Fruit fly (Drosophila melanogaster) whole organism, adult: ENCODE measurements around the gene Irbp.

ENCODE experiments used
- CG12768 ChIP-seq: fragments of 200-800 bp; sonication (Bioruptor generic); optimal IDR thresholded peaks from 2 replicates; lab custom pipeline; 2017; ENCODE audit warnings: missing biosample characterization, missing genetic modification characterization, mild to moderate bottlenecking, moderate library complexity, missing genetic modification reagents
- CG14711 ChIP-seq: fragments of 200-800 bp; sonication (Bioruptor generic); optimal IDR thresholded peaks from 2 replicates; lab custom pipeline; 2018; ENCODE audit warnings: missing biosample characterization, mild to moderate bottlenecking, missing genetic modification characterization, moderate library complexity
- CG1620 ChIP-seq: fragments of 200-800 bp; sonication (Bioruptor generic); optimal IDR thresholded peaks from 2 replicates; lab custom pipeline; 2016; ENCODE audit warnings: missing biosample characterization, missing genetic modification characterization
- CG33017 ChIP-seq: fragments of 200-800 bp; sonication (Bioruptor generic); optimal IDR thresholded peaks from 2 replicates; lab custom pipeline; 2018; ENCODE audit warnings: missing biosample characterization, mild to moderate bottlenecking, missing genetic modification characterization, moderate library complexity
- CG7045 ChIP-seq: fragments of 200-800 bp; sonication (Bioruptor generic); optimal IDR thresholded peaks from 2 replicates; lab custom pipeline; 2017; ENCODE audit warnings: missing biosample characterization, mild to moderate bottlenecking, missing genetic modification characterization
- CG7101 ChIP-seq: fragments of 200-800 bp; sonication (Bioruptor generic); optimal IDR thresholded peaks from 2 replicates; lab custom pipeline; 2018; ENCODE audit warnings: missing biosample characterization, mild to moderate bottlenecking, missing genetic modification characterization, moderate library complexity
- Clk ChIP-seq: fragments of 200-800 bp; sonication (Bioruptor generic); optimal IDR thresholded peaks from 2 replicates; lab custom pipeline; 2017; ENCODE audit warnings: missing biosample characterization, missing genetic modification characterization
- cic ChIP-seq: fragments of 200-800 bp; sonication (Bioruptor generic); optimal IDR thresholded peaks from 2 replicates; lab custom pipeline; 2017; ENCODE audit warnings: missing biosample characterization, mild to moderate bottlenecking, missing genetic modification characterization, moderate library complexity
- cnc ChIP-seq, 2 experiments: fragments of >200 bp; optimal IDR thresholded peaks; 2 replicates each; lab custom pipeline; 2017
- kay ChIP-seq: fragments of 200-800 bp; sonication (Bioruptor generic); peaks from one replicate; lab custom pipeline; 2016; ENCODE audit warnings: missing biosample characterization, missing genetic modification characterization, borderline replicate concordance
- tj ChIP-seq: fragments of 200-800 bp; sonication (Bioruptor generic); optimal IDR thresholded peaks from 3 replicates; lab custom pipeline; 2017; ENCODE audit warnings: missing biosample characterization, mild to moderate bottlenecking, missing genetic modification characterization, moderate library complexity

DNA sequence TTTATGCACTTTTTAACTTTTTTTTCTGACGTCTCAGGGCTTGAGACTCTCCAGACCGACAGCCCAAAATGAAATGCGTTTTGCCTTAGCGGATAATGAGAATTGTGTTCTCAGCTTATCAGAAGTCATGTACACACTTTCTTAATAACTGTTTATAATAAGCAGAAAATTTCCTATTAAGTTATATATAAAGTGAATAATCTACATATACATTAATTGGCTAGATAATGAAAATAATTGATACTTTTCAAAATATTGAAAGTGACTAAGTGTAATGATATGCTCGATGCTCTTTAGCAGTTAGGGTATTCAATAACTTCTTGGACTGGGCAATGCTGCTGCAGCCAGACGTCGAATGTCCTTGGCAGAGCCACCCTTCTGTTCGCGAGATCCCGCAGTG is 47.9 kb upstream of the Irbp start:
- TF ChIP-seq Clk (GFP tag; lab: Kevin White, UChicago) (no peak), tj (no peak), cnc (optimal IDR thresholded peaks at IDR 0.05; lab: Kevin White, UChicago) (no peak), cic (no peak), CG1620 (GFP tag; lab: Kevin White, UChicago) (no peak), CG7045 (GFP tag; lab: Kevin White, UChicago) (no peak), kay (GFP tag; lab: Kevin White, UChicago) (no peak), CG33017 (tag; lab: Kevin White, UChicago) (no peak), CG14711 (tag; lab: Kevin White, UChicago) (no peak), CG7101 (tag; lab: Kevin White, UChicago) (no peak), CG12768 (no peak)
